Fruit fly (Drosophila melanogaster): ENCODE measurements around the gene Ge-1.

- no peak for TF ChIP-seq h (optimal IDR thresholded peaks at IDR 0.05)
- no peak for TF ChIP-seq psq (optimal IDR thresholded peaks at IDR 0.05)
- TF ChIP-seq Sin3A (optimal IDR thresholded peaks at IDR 0.05): no peak
- no peak for TF ChIP-seq ttk (optimal IDR thresholded peaks at IDR 0.05)
Measured at dm6 chr2L:11049723-11050122, 51.0 kb downstream of the Ge-1 start.
